Fruit fly (Drosophila melanogaster) whole organism, pupa: ENCODE measurements around the gene CG32267.
A peak's percentile ranks its signal among the peaks of the same experiment; 100 is the strongest.

Experiments
- CG10348 ChIP-seq: fragments of 200-800 bp; sonication (Bioruptor generic); IDR thresholded peaks from 2 replicates; pipeline ENCODE4 v1.3.6; 2022; ENCODE audit warnings: missing biosample characterization, missing genetic modification characterization
- CG12605 ChIP-seq: fragments of 200-800 bp; sonication (Bioruptor generic); IDR thresholded peaks from 2 replicates; pipeline ENCODE4 v1.3.6; 2022; ENCODE audit warnings: missing biosample characterization, missing genetic modification characterization
- CG13204 ChIP-seq: fragments of 200-800 bp; sonication (Bioruptor generic); optimal IDR thresholded peaks from 2 replicates; lab custom pipeline; 2018; ENCODE audit warnings: missing biosample characterization, mild to moderate bottlenecking, missing genetic modification characterization, moderate library complexity
- CG14655 ChIP-seq: fragments of 200-800 bp; sonication (Bioruptor generic); optimal IDR thresholded peaks from 3 replicates; lab custom pipeline; 2017; ENCODE audit warnings: mild to moderate bottlenecking, missing biosample characterization, missing genetic modification reagents, missing genetic modification characterization
- CG15710 ChIP-seq: fragments of 200-800 bp; sonication (Bioruptor generic); optimal IDR thresholded peaks from 2 replicates; lab custom pipeline; 2018; ENCODE audit warnings: missing biosample characterization, mild to moderate bottlenecking, missing genetic modification characterization, moderate library complexity
- CG17806 ChIP-seq: fragments of 200-800 bp; sonication (Bioruptor generic); optimal IDR thresholded peaks from 2 replicates; lab custom pipeline; 2018; ENCODE audit warnings: missing biosample characterization, mild to moderate bottlenecking, missing genetic modification characterization, moderate library complexity
- CG32121 ChIP-seq: fragments of 200-800 bp; sonication (Bioruptor generic); IDR thresholded peaks from 2 replicates; pipeline ENCODE4 v1.3.6; 2022; ENCODE audit warnings: missing biosample characterization, missing genetic modification characterization
- CG34367 ChIP-seq: fragments of 200-800 bp; sonication (Bioruptor generic); optimal IDR thresholded peaks from 2 replicates; lab custom pipeline; 2018; ENCODE audit warnings: missing biosample characterization, mild to moderate bottlenecking, missing genetic modification characterization
- CG4496 ChIP-seq: fragments of 200-800 bp; sonication (Bioruptor generic); IDR thresholded peaks from 3 replicates; pipeline ENCODE4 v1.3.6; 2022; ENCODE audit warnings: missing biosample characterization, missing genetic modification characterization
- CG8159 ChIP-seq: fragments of 200-800 bp; sonication (Bioruptor generic); optimal IDR thresholded peaks from 3 replicates; lab custom pipeline; 2018; ENCODE audit warnings: missing biosample characterization, mild to moderate bottlenecking, missing genetic modification characterization, moderate library complexity
- CG8301 ChIP-seq: fragments of 200-800 bp; sonication (Bioruptor generic); optimal IDR thresholded peaks from 2 replicates; lab custom pipeline; 2018; ENCODE audit warnings: missing biosample characterization, mild to moderate bottlenecking, missing genetic modification characterization
- CG9948 ChIP-seq: fragments of 200-800 bp; sonication (Bioruptor generic); optimal IDR thresholded peaks from 2 replicates; lab custom pipeline; 2018; ENCODE audit warnings: missing biosample characterization, mild to moderate bottlenecking, missing genetic modification characterization, moderate library complexity
- D1 ChIP-seq: fragments of 200-800 bp; sonication (Bioruptor generic); optimal IDR thresholded peaks from 2 replicates; lab custom pipeline; 2018; ENCODE audit warnings: missing biosample characterization, mild to moderate bottlenecking, missing genetic modification characterization, moderate library complexity
- EcR ChIP-seq: fragments of 200-800 bp; sonication (Bioruptor generic); optimal IDR thresholded peaks from 3 replicates; lab custom pipeline; 2019; ENCODE audit warnings: missing biosample characterization, missing genetic modification characterization, mild to moderate bottlenecking, moderate library complexity, missing genetic modification reagents
- Ets98B ChIP-seq: fragments of 200-800 bp; sonication (Bioruptor generic); IDR thresholded peaks from 2 replicates; pipeline ENCODE4 v1.3.6; 2022; ENCODE audit warnings: missing biosample characterization, missing genetic modification characterization
- Pif1A ChIP-seq: fragments of 200-800 bp; sonication (Bioruptor generic); optimal IDR thresholded peaks from 3 replicates; lab custom pipeline; 2016; ENCODE audit warnings: missing biosample characterization, missing genetic modification characterization
- Pif1B ChIP-seq: fragments of 200-800 bp; sonication (Bioruptor generic); optimal IDR thresholded peaks from 3 replicates; lab custom pipeline; 2016; ENCODE audit warnings: missing biosample characterization, missing genetic modification characterization
- Snoo ChIP-seq: fragments of 200-800 bp; sonication (Bioruptor generic); optimal IDR thresholded peaks from 3 replicates; lab custom pipeline; 2017; ENCODE audit warnings: missing biosample characterization, mild to moderate bottlenecking, missing genetic modification characterization, inconsistent platforms
- fd96Ca ChIP-seq: fragments of 200-800 bp; sonication (Bioruptor generic); IDR thresholded peaks from 3 replicates; pipeline ENCODE4 v1.3.6; 2022; ENCODE audit warnings: missing biosample characterization, missing genetic modification characterization
- gl ChIP-seq: fragments of 200-800 bp; sonication (Bioruptor generic); optimal IDR thresholded peaks from 2 replicates; lab custom pipeline; 2018; ENCODE audit warnings: missing biosample characterization, mild to moderate bottlenecking, missing genetic modification characterization
- rn ChIP-seq: fragments of 200-800 bp; sonication (Bioruptor generic); IDR thresholded peaks from 2 replicates; pipeline ENCODE4 v1.3.6; 2022; ENCODE audit warnings: missing biosample characterization, missing genetic modification characterization

CG32267 gene

dm6 chr3L:3466200-3466599 is 5.7 kb downstream of the CG32267 start, which contains the start of gene CycJ:
Gene CycJ, plus strand, starts transcription at chr3L:3466428.
- 0 out of 3 replicates have a peak, but pooled peaks have one; percentile 8 for TF ChIP-seq CG4496 (GFP tag; lab: Robert Waterston, UW)
- TF ChIP-seq Pif1A (GFP tag; lab: Kevin White, UChicago): no peak
- no peak for TF ChIP-seq CG10348 (GFP tag; lab: Robert Waterston, UW)
- no peak for TF ChIP-seq CG34367 (tag; lab: Kevin White, UChicago)

- no peak for TF ChIP-seq CG32121 (GFP tag; lab: Robert Waterston, UW)
- no peak for TF ChIP-seq Pif1B (GFP tag; lab: Kevin White, UChicago)
- TF ChIP-seq CG34367 (tag; lab: Kevin White, UChicago): peak; percentile 3
- no peak for TF ChIP-seq CG10348 (GFP tag; lab: Robert Waterston, UW)
- no peak for TF ChIP-seq EcR
- no peak for TF ChIP-seq D1
- peak; percentile 50; the same call in 1 of the 3 replicates for TF ChIP-seq CG4496 (GFP tag; lab: Robert Waterston, UW)
- TF ChIP-seq CG13204 (GFP tag; lab: Kevin White, UChicago): no peak
- TF ChIP-seq CG17806 (tag; lab: Kevin White, UChicago): peak; percentile 10
- no peak for TF ChIP-seq Snoo (tag; lab: Kevin White, UChicago)
- TF ChIP-seq CG8301: no peak
- TF ChIP-seq CG14655: no peak
- TF ChIP-seq CG8159 (tag; lab: Kevin White, UChicago): no peak
- no peak for TF ChIP-seq Ets98B (GFP tag; lab: Robert Waterston, UW)
- TF ChIP-seq CG15710: no peak
- no peak for TF ChIP-seq gl (tag; lab: Kevin White, UChicago)
- peak; percentile 39; the same call in 1 of the 2 replicates for TF ChIP-seq CG12605 (GFP tag; lab: Robert Waterston, UW)
- peak; percentile 3 for TF ChIP-seq CG9948
- TF ChIP-seq Pif1A (GFP tag; lab: Kevin White, UChicago): no peak
- no peak for TF ChIP-seq fd96Ca (GFP tag; lab: Robert Waterston, UW)
- no peak for TF ChIP-seq rn (GFP tag; lab: Robert Waterston, UW)
Observed at dm6 chr3L:3461557-3462414, 10.1 kb downstream of the CG32267 start.

dm6 chr3L:3461119-3461518 is 10.8 kb downstream of the CG32267 start, which contains the start of the genes CG46463 and armi:
Gene CG46463, plus strand, starts transcription at chr3L:3461315.
Gene armi, plus strand, starts transcription at chr3L:3461317.
- TF ChIP-seq Ets98B (GFP tag; lab: Robert Waterston, UW): no peak
- no peak for TF ChIP-seq CG10348 (GFP tag; lab: Robert Waterston, UW)
- no peak for TF ChIP-seq Snoo (tag; lab: Kevin White, UChicago)
- no peak for TF ChIP-seq Pif1A (GFP tag; lab: Kevin White, UChicago)
- no peak for TF ChIP-seq CG4496 (GFP tag; lab: Robert Waterston, UW)
- TF ChIP-seq EcR: no peak
- TF ChIP-seq CG8159 (tag; lab: Kevin White, UChicago): no peak
- no peak for TF ChIP-seq CG15710
- no peak for TF ChIP-seq CG17806 (tag; lab: Kevin White, UChicago)
- TF ChIP-seq CG14655: no peak
- TF ChIP-seq gl (tag; lab: Kevin White, UChicago): no peak
- TF ChIP-seq CG34367 (tag; lab: Kevin White, UChicago): no peak
- no peak for TF ChIP-seq CG32121 (GFP tag; lab: Robert Waterston, UW)
- no peak for TF ChIP-seq CG9948
- no peak for TF ChIP-seq Pif1B (GFP tag; lab: Kevin White, UChicago)
- no peak for TF ChIP-seq fd96Ca (GFP tag; lab: Robert Waterston, UW)
- TF ChIP-seq CG13204 (GFP tag; lab: Kevin White, UChicago): no peak
- TF ChIP-seq D1: no peak
- no peak for TF ChIP-seq rn (GFP tag; lab: Robert Waterston, UW)
- no peak for TF ChIP-seq CG12605 (GFP tag; lab: Robert Waterston, UW)

- peak; percentile 65 for TF ChIP-seq CG8301
- peak; percentile 83 for TF ChIP-seq Ets98B (GFP tag; lab: Robert Waterston, UW)
- peak; percentile 76 for TF ChIP-seq CG34367 (tag; lab: Kevin White, UChicago)
- peak; percentile 61 for TF ChIP-seq CG12605 (GFP tag; lab: Robert Waterston, UW)
- TF ChIP-seq EcR: peak; percentile 75
- peak; percentile 56 for TF ChIP-seq CG17806 (tag; lab: Kevin White, UChicago)
- no peak for TF ChIP-seq Pif1A (GFP tag; lab: Kevin White, UChicago)
- peak; percentile 73 for TF ChIP-seq CG14655
- no peak for TF ChIP-seq CG13204 (GFP tag; lab: Kevin White, UChicago)
- peak; percentile 69 for TF ChIP-seq CG8159 (tag; lab: Kevin White, UChicago)
- peak; percentile 70 for TF ChIP-seq rn (GFP tag; lab: Robert Waterston, UW)
- TF ChIP-seq gl (tag; lab: Kevin White, UChicago): peak; percentile 15
- peak; percentile 91 for TF ChIP-seq CG4496 (GFP tag; lab: Robert Waterston, UW)
- TF ChIP-seq CG32121 (GFP tag; lab: Robert Waterston, UW): peak; percentile 81
- TF ChIP-seq Snoo (tag; lab: Kevin White, UChicago): peak; percentile 80
- TF ChIP-seq Pif1B (GFP tag; lab: Kevin White, UChicago): peak; percentile 87
- peak; percentile 67 for TF ChIP-seq CG9948
- TF ChIP-seq CG15710: peak; percentile 81
- TF ChIP-seq fd96Ca (GFP tag; lab: Robert Waterston, UW): peak; percentile 88
- no peak for TF ChIP-seq D1
- TF ChIP-seq CG10348 (GFP tag; lab: Robert Waterston, UW): 0 out of 2 replicates have a peak, but pooled peaks have one; percentile 15
Observed at dm6 chr3L:3460402-3461027, 11.4 kb downstream of the CG32267 start, which contains the start of gene eIF5B. Gene eIF5B, minus strand, starts transcription at chr3L:3460977.
